Worm (Caenorhabditis elegans): ENCODE results near the gene Y32G9A.12.

The Y32G9A.12 gene

ce11 chrV:1911102-1911501, 8.9 kb downstream of the Y32G9A.12 start, which contains the start of gene Y32G9A.3:
TSS of gene Y32G9A.3 (plus strand) at chrV:1911402.
- TF ChIP-seq ets-4 (GFP tag; optimal IDR thresholded peaks at IDR 0.05) (no peak), ceh-100 (GFP tag; IDR thresholded peaks at IDR 0.05) (no peak), hmg-1.2 (GFP tag; IDR thresholded peaks at IDR 0.05) (no peak), nfya-1 (tag; optimal IDR thresholded peaks at IDR 0.05; ENCODE audit: borderline replicate concordance, insufficient read depth) (no peak), hmg-20 (GFP tag; IDR thresholded peaks at IDR 0.05) (no peak), madf-3 (GFP tag; IDR thresholded peaks at IDR 0.05) (no peak), madf-6 (GFP tag; IDR thresholded peaks at IDR 0.05) (no peak)

- TF ChIP-seq somi-1 (GFP tag; optimal IDR thresholded peaks at IDR 0.05): no peak
- TF ChIP-seq F37B4.10 (GFP tag; IDR thresholded peaks at IDR 0.05): no peak
- no peak for TF ChIP-seq let-526 (GFP tag; IDR thresholded peaks at IDR 0.05)
- no peak for TF ChIP-seq lag-1 (GFP tag; IDR thresholded peaks at IDR 0.05)
- TF ChIP-seq B0261.1 (tag; optimal IDR thresholded peaks at IDR 0.05): no peak
- no peak for TF ChIP-seq K12H6.12 (tag; optimal IDR thresholded peaks at IDR 0.05)
- no peak for TF ChIP-seq snpc-1.3 (tag; optimal IDR thresholded peaks at IDR 0.05; ENCODE audit: insufficient read depth)
- TF ChIP-seq nfya-1 (tag; optimal IDR thresholded peaks at IDR 0.05; ENCODE audit: borderline replicate concordance, insufficient read depth): no peak
- TF ChIP-seq F23B12.7 (tag; optimal IDR thresholded peaks at IDR 0.05; ENCODE audit: insufficient read depth): no peak
- TF ChIP-seq attf-5 (GFP tag; optimal IDR thresholded peaks at IDR 0.05): no peak
- TF ChIP-seq mcd-1 (GFP tag; IDR thresholded peaks at IDR 0.05): no peak
- TF ChIP-seq tbx-9 (tag; optimal IDR thresholded peaks at IDR 0.05; ENCODE audit: borderline replicate concordance): no peak
- TF ChIP-seq dpl-1 (GFP tag; optimal IDR thresholded peaks at IDR 0.05): no peak
- TF ChIP-seq F55B11.4 (tag; optimal IDR thresholded peaks at IDR 0.05; ENCODE audit: borderline replicate concordance, insufficient read depth): no peak
- TF ChIP-seq rpc-1 (optimal IDR thresholded peaks at IDR 0.05): no peak
- TF ChIP-seq rpc-1 (tag; optimal IDR thresholded peaks at IDR 0.05): no peak
Measured at ce11 chrV:1908542-1908941, 11.5 kb downstream of the Y32G9A.12 start, which contains the start of gene srp-3. TSS of gene srp-3 (plus strand) at chrV:1908842.

DNA sequence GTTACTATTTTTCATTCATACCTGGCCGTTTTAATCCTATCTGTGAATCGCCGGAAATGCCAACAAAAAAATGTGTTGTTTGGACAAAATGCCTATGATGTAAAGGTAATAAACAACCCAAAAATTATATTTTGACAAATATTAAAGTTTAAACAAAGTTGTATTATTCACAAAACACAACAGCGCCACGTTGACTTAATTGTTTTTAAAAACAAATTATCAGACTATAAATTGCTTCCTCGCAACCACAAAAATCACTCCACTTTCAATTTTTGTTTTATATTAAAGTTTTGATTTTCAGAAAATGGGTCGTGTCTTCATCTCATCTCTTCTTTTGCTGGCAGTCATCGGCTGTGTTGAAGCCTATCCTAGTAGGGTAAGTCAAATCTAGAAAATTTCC, 12.7 kb downstream of the Y32G9A.12 start, which contains the start of gene Y32G9A.5:
Gene Y32G9A.5 (plus strand): TSS at position 301 of the 400 bp plus-strand sequence.
- TF ChIP-seq atf-7 (tag; optimal IDR thresholded peaks at IDR 0.05) (no peak), hmg-1.2 (GFP tag; IDR thresholded peaks at IDR 0.05) (no peak), D2030.7 (GFP tag; IDR thresholded peaks at IDR 0.05) (no peak), ztf-6 (GFP tag; IDR thresholded peaks at IDR 0.05) (no peak), pbrm-1 (GFP tag; IDR thresholded peaks at IDR 0.05) (no peak), ztf-26 (tag; optimal IDR thresholded peaks at IDR 0.05) (no peak), nhr-90 (tag; optimal IDR thresholded peaks at IDR 0.05) (no peak), die-1 (tag; optimal IDR thresholded peaks at IDR 0.05) (no peak), ceh-100 (GFP tag; IDR thresholded peaks at IDR 0.05) (no peak), sea-2 (GFP tag; IDR thresholded peaks at IDR 0.05) (no peak), ztf-18 (tag; optimal IDR thresholded peaks at IDR 0.05) (no peak), gei-17 (GFP tag; optimal IDR thresholded peaks at IDR 0.05) (no peak), F52B5.7 (tag; optimal IDR thresholded peaks at IDR 0.05) (no peak), lin-40 (tag; optimal IDR thresholded peaks at IDR 0.05) (no peak), tbx-9 (tag; optimal IDR thresholded peaks at IDR 0.05; ENCODE audit: borderline replicate concordance) (no peak), madf-10 (tag; optimal IDR thresholded peaks at IDR 0.05) (no peak), snpc-1.1 (tag; optimal IDR thresholded peaks at IDR 0.05; ENCODE audit: insufficient read depth) (no peak)

All from whole organism, young adult.